Worm (Caenorhabditis elegans) whole organism, mixed stage, embryonic: Measurements from ENCODE around the gene R04D3.4.

Source experiments
- M03D4.4 ChIP-seq: sonication (generic microtip); optimal IDR thresholded peaks from 2 replicates; lab custom pipeline; 2017; ENCODE audit warnings: mild to moderate bottlenecking, missing genetic modification characterization, missing compliant biosample characterization
- bed-3 ChIP-seq: fragments of 200-800 bp; sonication (Bioruptor generic); optimal IDR thresholded peaks from 3 replicates; lab custom pipeline; 2018; ENCODE audit warnings: mild to moderate bottlenecking, missing genetic modification characterization, moderate library complexity, missing compliant biosample characterization
- blmp-1 ChIP-seq: fragments of 150-350 bp; optimal IDR thresholded peaks from 2 replicates; lab custom pipeline; 2014; ENCODE audit warnings: missing biosample characterization, missing genetic modification characterization
- ceh-39 ChIP-seq: fragments of 150-350 bp; optimal IDR thresholded peaks from 2 replicates; lab custom pipeline; 2014; ENCODE audit warnings: missing biosample characterization, missing genetic modification characterization
- ceh-43 ChIP-seq: fragments of 200-800 bp; sonication (Bioruptor generic); optimal IDR thresholded peaks from 2 replicates; lab custom pipeline; 2018; ENCODE audit warnings: mild to moderate bottlenecking, missing genetic modification characterization, moderate library complexity, missing compliant biosample characterization
- ceh-83 ChIP-seq: fragments of 200-800 bp; sonication (Bioruptor generic); optimal IDR thresholded peaks from 2 replicates; lab custom pipeline; 2018; ENCODE audit warnings: mild to moderate bottlenecking, missing genetic modification characterization, missing compliant biosample characterization
- ces-1 ChIP-seq: fragments of 150-350 bp; optimal IDR thresholded peaks from 2 replicates; lab custom pipeline; 2014; ENCODE audit warnings: missing biosample characterization, missing genetic modification reagents, missing genetic modification characterization
- cnd-1 ChIP-seq: fragments of 200-800 bp; sonication (Bioruptor generic); optimal IDR thresholded peaks from 2 replicates; lab custom pipeline; 2018; ENCODE audit warnings: mild to moderate bottlenecking, missing genetic modification characterization, missing compliant biosample characterization
- drap-1 ChIP-seq: fragments of 200-800 bp; sonication (Bioruptor generic); optimal IDR thresholded peaks from 3 replicates; lab custom pipeline; 2018; ENCODE audit warnings: mild to moderate bottlenecking, missing genetic modification characterization, missing compliant biosample characterization
- elt-1 ChIP-seq: sonication (generic microtip); optimal IDR thresholded peaks from 2 replicates; lab custom pipeline; 2017; ENCODE audit warnings: missing genetic modification characterization, mild to moderate bottlenecking, missing compliant biosample characterization, antibody characterized with exemption, moderate library complexity, borderline replicate concordance; ENCODE audit not compliant: insufficient read depth
- elt-3 ChIP-seq: fragments of 150-350 bp; optimal IDR thresholded peaks from 2 replicates; lab custom pipeline; 2014; ENCODE audit warnings: missing biosample characterization, missing genetic modification characterization
- flh-1 ChIP-seq: fragments of 200-800 bp; sonication (Bioruptor generic); optimal IDR thresholded peaks from 2 replicates; lab custom pipeline; 2018; ENCODE audit warnings: mild to moderate bottlenecking, missing genetic modification characterization, moderate library complexity, missing compliant biosample characterization
- ham-2 ChIP-seq: fragments of 200-800 bp; sonication (Bioruptor generic); optimal IDR thresholded peaks from 2 replicates; lab custom pipeline; 2018; ENCODE audit warnings: mild to moderate bottlenecking, missing genetic modification characterization, missing compliant biosample characterization
- hlh-1 ChIP-seq: fragments of 150-350 bp; optimal IDR thresholded peaks from 2 replicates; lab custom pipeline; 2014; ENCODE audit warnings: missing biosample characterization, missing genetic modification reagents, missing genetic modification characterization
- lin-13 ChIP-seq: fragments of 150-350 bp; optimal IDR thresholded peaks from 2 replicates; lab custom pipeline; 2014; ENCODE audit warnings: missing biosample characterization, missing genetic modification characterization
- lin-32 ChIP-seq: fragments of 200-800 bp; sonication (Bioruptor generic); optimal IDR thresholded peaks from 2 replicates; lab custom pipeline; 2018; ENCODE audit warnings: mild to moderate bottlenecking, missing genetic modification characterization, missing compliant biosample characterization
- lsy-2 ChIP-seq: fragments of 150-350 bp; optimal IDR thresholded peaks from 2 replicates; lab custom pipeline; 2014; ENCODE audit warnings: missing biosample characterization, missing genetic modification characterization
- mep-1 ChIP-seq: fragments of 150-350 bp; optimal IDR thresholded peaks from 2 replicates; lab custom pipeline; 2017; ENCODE audit warnings: missing biosample characterization, missing genetic modification reagents, missing genetic modification characterization, inconsistent platforms
- mls-2 ChIP-seq: sonication (generic microtip); optimal IDR thresholded peaks from 2 replicates; lab custom pipeline; 2016; ENCODE audit warnings: mild to moderate bottlenecking, missing genetic modification characterization, moderate library complexity, missing compliant biosample characterization
- nhr-12 ChIP-seq: fragments of 150-350 bp; optimal IDR thresholded peaks from 2 replicates; lab custom pipeline; 2014; ENCODE audit warnings: missing biosample characterization, missing genetic modification characterization
- nhr-2 ChIP-seq: fragments of 150-350 bp; optimal IDR thresholded peaks from 2 replicates; lab custom pipeline; 2014; ENCODE audit warnings: missing biosample characterization, missing genetic modification characterization
- nhr-237 ChIP-seq: fragments of 150-350 bp; optimal IDR thresholded peaks from 2 replicates; lab custom pipeline; 2014; ENCODE audit warnings: missing biosample characterization, missing genetic modification characterization
- nhr-28 ChIP-seq: fragments of 150-350 bp; optimal IDR thresholded peaks from 2 replicates; lab custom pipeline; 2014; ENCODE audit warnings: missing biosample characterization, missing genetic modification characterization
- snpc-4 ChIP-seq: fragments of 150-350 bp; optimal IDR thresholded peaks from 2 replicates; lab custom pipeline; 2014; ENCODE audit warnings: missing biosample characterization, missing genetic modification characterization
- sptf-1 ChIP-seq: sonication (generic microtip); optimal IDR thresholded peaks from 2 replicates; lab custom pipeline; 2017; ENCODE audit warnings: mild to moderate bottlenecking, missing genetic modification characterization, moderate library complexity, missing compliant biosample characterization
- tbx-8 ChIP-seq: fragments of 200-800 bp; sonication (Bioruptor generic); optimal IDR thresholded peaks from 2 replicates; lab custom pipeline; 2018; ENCODE audit warnings: mild to moderate bottlenecking, missing genetic modification characterization, moderate library complexity, missing compliant biosample characterization
- unc-120 ChIP-seq: sonication (generic microtip); optimal IDR thresholded peaks from 2 replicates; lab custom pipeline; 2017; ENCODE audit warnings: missing genetic modification characterization, missing compliant biosample characterization; ENCODE audit not compliant: poor library complexity, severe bottlenecking
- unc-39 ChIP-seq: fragments of 150-350 bp; optimal IDR thresholded peaks from 2 replicates; lab custom pipeline; 2014; ENCODE audit warnings: missing biosample characterization, missing genetic modification characterization
- unc-62 ChIP-seq: fragments of 150-350 bp; optimal IDR thresholded peaks from 2 replicates; lab custom pipeline; 2014; ENCODE audit warnings: missing biosample characterization, missing genetic modification reagents, missing genetic modification characterization
- zip-8 ChIP-seq: fragments of 150-350 bp; optimal IDR thresholded peaks from 2 replicates; lab custom pipeline; 2014; ENCODE audit warnings: missing biosample characterization, missing genetic modification characterization

R04D3.4 gene

ce11 chrX:13288715-13289114, at the start of gene R04D3.4:
Gene R04D3.4, minus strand, starts transcription at chrX:13288815.
- TF ChIP-seq elt-1, result no peak
- TF ChIP-seq lsy-2, result no peak
- no peak for TF ChIP-seq tbx-8 (GFP tag; lab: Kevin White, UChicago)
- no peak for TF ChIP-seq lin-32 (GFP tag; lab: Kevin White, UChicago)
- TF ChIP-seq elt-3 (tag; lab: Kevin White, UChicago), result no peak
- TF ChIP-seq M03D4.4 (tag; lab: Kevin White, UChicago), result no peak
- TF ChIP-seq nhr-237 (tag; lab: Kevin White, UChicago), result no peak
- no peak for TF ChIP-seq cnd-1 (tag; lab: Kevin White, UChicago)
- TF ChIP-seq unc-120 (tag; lab: Kevin White, UChicago), result no peak
- TF ChIP-seq blmp-1 (tag; lab: Kevin White, UChicago), result no peak
- no peak for TF ChIP-seq unc-62 (GFP tag; lab: Kevin White, UChicago)

- no peak for TF ChIP-seq zip-8 (tag; lab: Kevin White, UChicago)
- no peak for TF ChIP-seq ham-2 (GFP tag; lab: Kevin White, UChicago)
- no peak for TF ChIP-seq M03D4.4 (tag; lab: Kevin White, UChicago)
- TF ChIP-seq elt-3 (tag; lab: Kevin White, UChicago), result no peak
- TF ChIP-seq snpc-4 (tag; lab: Kevin White, UChicago), result no peak
- no peak for TF ChIP-seq mep-1 (tag; lab: Kevin White, UChicago)
- TF ChIP-seq cnd-1 (tag; lab: Kevin White, UChicago), result no peak
- TF ChIP-seq blmp-1 (tag; lab: Kevin White, UChicago), result no peak
Measured at ce11 chrX:13337728-13338127, 49.1 kb upstream of the R04D3.4 start, which contains the start of gene ptr-24. Gene ptr-24, plus strand, starts transcription at chrX:13338028.

- TF ChIP-seq lsy-2, result no peak
- no peak for TF ChIP-seq bed-3 (GFP tag; lab: Kevin White, UChicago)
- no peak for TF ChIP-seq unc-39
Measured at ce11 chrX:13337000-13337399, 48.4 kb upstream of the R04D3.4 start.

DNA sequence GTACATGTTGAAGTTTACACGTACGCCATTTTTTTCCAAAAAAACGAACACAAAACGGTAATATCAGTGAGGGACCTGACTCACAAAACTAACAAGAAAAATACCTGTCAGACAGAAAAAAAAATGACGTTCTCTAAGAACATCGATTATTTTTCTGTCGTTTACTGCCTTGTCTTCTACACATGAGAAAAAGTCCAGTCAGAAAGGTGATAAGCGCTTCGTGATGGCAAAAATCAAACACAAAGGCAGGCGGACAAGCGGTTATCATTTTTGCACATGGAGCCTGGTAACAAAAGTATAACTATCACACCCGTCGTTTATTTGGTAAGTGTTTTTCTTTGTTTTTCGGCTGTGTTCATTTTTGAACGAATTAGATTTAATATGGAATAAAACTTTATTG, 45.2 kb upstream of the R04D3.4 start, which contains the start of gene F46G10.4:
TSS of gene F46G10.4 (plus strand) at position 212 of the 400 bp plus-strand sequence.
- TF ChIP-seq sptf-1 (tag; lab: Kevin White, UChicago) (no peak), mep-1 (tag; lab: Kevin White, UChicago) (no peak), zip-8 (tag; lab: Kevin White, UChicago) (no peak), unc-62 (GFP tag; lab: Kevin White, UChicago) (no peak), blmp-1 (tag; lab: Kevin White, UChicago) (no peak), drap-1 (GFP tag; lab: Kevin White, UChicago) (no peak), lin-13 (tag; lab: Kevin White, UChicago) (no peak)
- TF ChIP-seq, all 35 proteins: peak for 0

DNA sequence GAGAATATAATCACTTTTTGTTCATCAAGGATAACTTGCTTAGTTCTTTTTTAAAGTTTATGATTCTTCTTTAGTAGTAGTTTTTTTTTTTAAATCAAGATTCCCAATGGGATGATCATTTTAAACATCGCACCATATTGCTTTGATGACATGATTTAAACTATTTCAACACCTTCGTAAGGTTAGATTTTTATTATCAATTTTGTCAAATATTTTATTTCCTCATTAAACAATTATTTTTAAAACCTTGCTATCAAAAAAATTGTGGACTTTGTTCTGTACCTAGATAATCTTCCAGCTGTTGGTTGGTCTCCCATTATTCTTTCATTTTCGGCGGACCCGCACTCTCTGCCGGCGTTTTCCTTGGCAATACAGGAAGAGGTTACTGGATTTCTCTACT, 42.8 kb upstream of the R04D3.4 start, which contains the start of gene sir-2.3:
TSS of gene sir-2.3 (plus strand) at position 301 of the 400 bp plus-strand sequence.
- no peak for TF ChIP-seq nhr-28 (tag; lab: Kevin White, UChicago)
- no peak for TF ChIP-seq sptf-1 (tag; lab: Kevin White, UChicago)
- TF ChIP-seq hlh-1, result no peak
- no peak for TF ChIP-seq drap-1 (GFP tag; lab: Kevin White, UChicago)
- TF ChIP-seq elt-1, result no peak
- TF ChIP-seq ceh-39, result no peak
- no peak for TF ChIP-seq unc-39
- no peak for TF ChIP-seq ceh-83 (GFP tag; lab: Kevin White, UChicago)
- TF ChIP-seq ces-1, result no peak
- TF ChIP-seq nhr-12 (tag; lab: Kevin White, UChicago), result no peak
- TF ChIP-seq zip-8 (tag; lab: Kevin White, UChicago), result no peak
- TF ChIP-seq flh-1 (GFP tag; lab: Kevin White, UChicago), result no peak
- TF ChIP-seq blmp-1 (tag; lab: Kevin White, UChicago), result no peak
- TF ChIP-seq unc-120 (tag; lab: Kevin White, UChicago), result no peak
- TF ChIP-seq mls-2 (tag; lab: Kevin White, UChicago), result no peak
- no peak for TF ChIP-seq nhr-2 (tag; lab: Kevin White, UChicago)
- TF ChIP-seq unc-62 (GFP tag; lab: Kevin White, UChicago), result no peak
- TF ChIP-seq ceh-43 (GFP tag; lab: Kevin White, UChicago), result no peak
- no peak for TF ChIP-seq M03D4.4 (tag; lab: Kevin White, UChicago)
- TF ChIP-seq, all 35 proteins: peak for 0
